Fruit fly (Drosophila melanogaster) whole organism, prepupa: ENCODE results near the gene eIF3e.

ENCODE experiments used
- Blimp-1 ChIP-seq: fragments of 200-800 bp; sonication (Bioruptor generic); optimal IDR thresholded peaks from 3 replicates; lab custom pipeline; 2017; ENCODE audit warnings: missing biosample characterization, missing genetic modification characterization, mild to moderate bottlenecking, moderate library complexity, missing genetic modification reagents
- CG10631 ChIP-seq: fragments of 200-800 bp; sonication (Bioruptor generic); optimal IDR thresholded peaks from 2 replicates; lab custom pipeline; 2016; ENCODE audit warnings: missing biosample characterization, missing genetic modification characterization
- CG11294 ChIP-seq: fragments of 200-800 bp; sonication (Bioruptor generic); IDR thresholded peaks from 2 replicates; pipeline ENCODE4 v1.3.6; 2022; ENCODE audit warnings: missing biosample characterization, missing genetic modification characterization
- CG15336 ChIP-seq: fragments of 200-800 bp; sonication (Bioruptor generic); IDR thresholded peaks from 2 replicates; pipeline ENCODE4 v1.3.6; 2022; ENCODE audit warnings: missing biosample characterization, missing genetic modification characterization
- CG1621 ChIP-seq: fragments of 200-800 bp; sonication (Bioruptor generic); optimal IDR thresholded peaks from 3 replicates; lab custom pipeline; 2018; ENCODE audit warnings: missing biosample characterization, mild to moderate bottlenecking, missing genetic modification characterization
- CG16779 ChIP-seq: fragments of 200-800 bp; sonication (Bioruptor generic); optimal IDR thresholded peaks from 3 replicates; lab custom pipeline; 2017; ENCODE audit warnings: missing biosample characterization, mild to moderate bottlenecking, missing genetic modification characterization
- CG31627 ChIP-seq: fragments of 200-800 bp; sonication (Bioruptor generic); optimal IDR thresholded peaks from 3 replicates; lab custom pipeline; 2016; ENCODE audit warnings: missing biosample characterization, missing genetic modification characterization
- CG32006 ChIP-seq: fragments of 200-800 bp; sonication (Bioruptor generic); optimal IDR thresholded peaks from 3 replicates; lab custom pipeline; 2017; ENCODE audit warnings: missing biosample characterization, mild to moderate bottlenecking, missing genetic modification characterization
- CG34406 ChIP-seq: fragments of 200-800 bp; sonication (Bioruptor generic); optimal IDR thresholded peaks from 3 replicates; lab custom pipeline; 2016; ENCODE audit warnings: missing biosample characterization, missing genetic modification characterization
- CG3919 ChIP-seq: fragments of 200-800 bp; sonication (Bioruptor generic); optimal IDR thresholded peaks from 3 replicates; lab custom pipeline; 2016; ENCODE audit warnings: missing biosample characterization, missing genetic modification characterization
- CG4318 ChIP-seq: fragments of 200-800 bp; sonication (Bioruptor generic); optimal IDR thresholded peaks from 3 replicates; lab custom pipeline; 2017; ENCODE audit warnings: missing biosample characterization, mild to moderate bottlenecking, missing genetic modification characterization
- CG6163 ChIP-seq: fragments of 200-800 bp; sonication (Bioruptor generic); IDR thresholded peaks from 3 replicates; pipeline ENCODE4 v1.3.6; 2022; ENCODE audit warnings: missing biosample characterization, missing genetic modification characterization
- CG6276 ChIP-seq: fragments of 200-800 bp; sonication (Bioruptor generic); optimal IDR thresholded peaks from 2 replicates; lab custom pipeline; 2017; ENCODE audit warnings: missing biosample characterization, mild to moderate bottlenecking, missing genetic modification characterization
- CG6792 ChIP-seq: fragments of 200-800 bp; sonication (Bioruptor generic); optimal IDR thresholded peaks from 3 replicates; lab custom pipeline; 2016; ENCODE audit warnings: missing biosample characterization, missing genetic modification characterization
- CG6808 ChIP-seq: fragments of 200-800 bp; sonication (Bioruptor generic); optimal IDR thresholded peaks from 3 replicates; lab custom pipeline; 2017; ENCODE audit warnings: missing biosample characterization, missing genetic modification characterization, mild to moderate bottlenecking, moderate library complexity, missing genetic modification reagents
- CG6854 ChIP-seq: fragments of 200-800 bp; sonication (Bioruptor generic); optimal IDR thresholded peaks from 2 replicates; lab custom pipeline; 2017; ENCODE audit warnings: missing biosample characterization, mild to moderate bottlenecking, missing genetic modification characterization
- CG7368 ChIP-seq: fragments of 200-800 bp; sonication (Bioruptor generic); optimal IDR thresholded peaks from 3 replicates; lab custom pipeline; 2016; ENCODE audit warnings: missing biosample characterization, missing genetic modification characterization
- CG8119 ChIP-seq: fragments of 200-800 bp; sonication (Bioruptor generic); IDR thresholded peaks from 3 replicates; pipeline ENCODE4 v1.3.6; 2022; ENCODE audit warnings: missing biosample characterization, missing genetic modification characterization
- CG8319 ChIP-seq: fragments of 200-800 bp; sonication (Bioruptor generic); optimal IDR thresholded peaks from 3 replicates; lab custom pipeline; 2016; ENCODE audit warnings: missing biosample characterization, missing genetic modification characterization
- CG9139 ChIP-seq: fragments of 200-800 bp; sonication (Bioruptor generic); optimal IDR thresholded peaks from 3 replicates; lab custom pipeline; 2017; ENCODE audit warnings: missing biosample characterization, mild to moderate bottlenecking, missing genetic modification characterization
- Eip78C ChIP-seq: fragments of 200-800 bp; sonication (Bioruptor generic); peaks from one replicate; lab custom pipeline; 2016; ENCODE audit warnings: missing biosample characterization, missing genetic modification characterization
- Ets21C ChIP-seq: fragments of 200-800 bp; sonication (Bioruptor generic); optimal IDR thresholded peaks from 3 replicates; lab custom pipeline; 2016; ENCODE audit warnings: missing biosample characterization, missing genetic modification characterization
- Ets96B ChIP-seq: fragments of 200-800 bp; optimal IDR thresholded peaks from 2 replicates; lab custom pipeline; 2019; ENCODE audit warnings: missing biosample characterization, mild to moderate bottlenecking, missing genetic modification characterization, moderate library complexity
- Gug ChIP-seq: fragments of 200-800 bp; sonication (Bioruptor generic); IDR thresholded peaks from 2 replicates; pipeline ENCODE4 v1.3.6; 2022; ENCODE audit warnings: missing biosample characterization, missing genetic modification characterization
- Hr38 ChIP-seq: sonication (Bioruptor generic); optimal IDR thresholded peaks from 2 replicates; lab custom pipeline; 2016; ENCODE audit warnings: missing biosample characterization, missing genetic modification characterization
- Hr39 ChIP-seq: fragments of 200-800 bp; sonication (Bioruptor generic); optimal IDR thresholded peaks from 2 replicates; lab custom pipeline; 2016; ENCODE audit warnings: missing biosample characterization, missing genetic modification characterization
- Lpt ChIP-seq: fragments of 200-800 bp; sonication (Bioruptor generic); optimal IDR thresholded peaks from 3 replicates; lab custom pipeline; 2016; ENCODE audit warnings: missing biosample characterization, missing genetic modification characterization
- OdsH ChIP-seq: fragments of 200-800 bp; sonication (Bioruptor generic); optimal IDR thresholded peaks from 3 replicates; lab custom pipeline; 2016; ENCODE audit warnings: missing biosample characterization, missing genetic modification characterization
- Smox ChIP-seq: fragments of 200-800 bp; sonication (Bioruptor generic); optimal IDR thresholded peaks from 3 replicates; lab custom pipeline; 2016; ENCODE audit warnings: missing biosample characterization, missing genetic modification characterization
- Sox102F ChIP-seq: fragments of 200-800 bp; sonication (Bioruptor generic); optimal IDR thresholded peaks from 2 replicates; lab custom pipeline; 2016; ENCODE audit warnings: missing biosample characterization, mild to moderate bottlenecking, missing genetic modification characterization
- Sox14 ChIP-seq: fragments of 200-800 bp; sonication (Bioruptor generic); optimal IDR thresholded peaks from 3 replicates; lab custom pipeline; 2016; ENCODE audit warnings: missing biosample characterization, missing genetic modification characterization
- Sox15 ChIP-seq: fragments of 200-800 bp; sonication (Bioruptor generic); optimal IDR thresholded peaks from 3 replicates; lab custom pipeline; 2016; ENCODE audit warnings: missing biosample characterization, missing genetic modification characterization
- cyc ChIP-seq: fragments of 200-800 bp; sonication (Bioruptor generic); optimal IDR thresholded peaks from 3 replicates; lab custom pipeline; 2016; ENCODE audit warnings: missing biosample characterization, missing genetic modification characterization
- dac ChIP-seq: fragments of 200-800 bp; sonication (Bioruptor generic); optimal IDR thresholded peaks from 2 replicates; lab custom pipeline; 2017; ENCODE audit warnings: missing biosample characterization, mild to moderate bottlenecking, missing genetic modification characterization
- dsx ChIP-seq: fragments of 200-800 bp; optimal IDR thresholded peaks from 3 replicates; lab custom pipeline; 2019; ENCODE audit warnings: missing biosample characterization, mild to moderate bottlenecking, missing genetic modification characterization, moderate library complexity; ENCODE audit not compliant: poor library complexity, severe bottlenecking
- eg ChIP-seq: fragments of 200-800 bp; sonication (Bioruptor generic); IDR thresholded peaks from 3 replicates; pipeline ENCODE4 v1.3.6; 2022; ENCODE audit warnings: missing biosample characterization, missing genetic modification characterization
- esn ChIP-seq: fragments of 200-800 bp; sonication (Bioruptor generic); optimal IDR thresholded peaks from 2 replicates; lab custom pipeline; 2016; ENCODE audit warnings: missing biosample characterization, mild to moderate bottlenecking, missing genetic modification characterization, moderate library complexity
- fd59A ChIP-seq: fragments of 200-800 bp; sonication (Bioruptor generic); optimal IDR thresholded peaks from 2 replicates; lab custom pipeline; 2017; ENCODE audit warnings: missing biosample characterization, mild to moderate bottlenecking, missing genetic modification characterization, missing genetic modification reagents
- fkh ChIP-seq: fragments of 200-800 bp; sonication (Bioruptor generic); optimal IDR thresholded peaks from 3 replicates; lab custom pipeline; 2017; ENCODE audit warnings: missing biosample characterization, mild to moderate bottlenecking, missing genetic modification characterization, moderate library complexity
- net ChIP-seq: fragments of 200-800 bp; sonication (Bioruptor generic); optimal IDR thresholded peaks from 3 replicates; lab custom pipeline; 2016; ENCODE audit warnings: missing biosample characterization, missing genetic modification characterization
- salr ChIP-seq, 2 experiments: fragments of 200-800 bp; sonication (Bioruptor generic); optimal IDR thresholded peaks; 3 replicates each; lab custom pipeline; 2016 to 2018; ENCODE audit warnings: missing biosample characterization in 2 of 2, missing genetic modification characterization in 2 of 2, mild to moderate bottlenecking in 1 of 2
- ss ChIP-seq, 2 experiments: fragments of 200-800 bp; sonication (Bioruptor generic); optimal IDR thresholded peaks; 2 replicates in 1 of 2; 3 replicates in 1 of 2; lab custom pipeline; 2017 to 2018; ENCODE audit warnings: mild to moderate bottlenecking in 2 of 2, missing biosample characterization in 2 of 2, missing genetic modification characterization in 2 of 2, moderate library complexity in 1 of 2
- vri ChIP-seq: fragments of 200-800 bp; sonication (Bioruptor generic); optimal IDR thresholded peaks from 3 replicates; lab custom pipeline; 2016; ENCODE audit warnings: missing biosample characterization, mild to moderate bottlenecking, missing genetic modification characterization

The eIF3e gene

DNA sequence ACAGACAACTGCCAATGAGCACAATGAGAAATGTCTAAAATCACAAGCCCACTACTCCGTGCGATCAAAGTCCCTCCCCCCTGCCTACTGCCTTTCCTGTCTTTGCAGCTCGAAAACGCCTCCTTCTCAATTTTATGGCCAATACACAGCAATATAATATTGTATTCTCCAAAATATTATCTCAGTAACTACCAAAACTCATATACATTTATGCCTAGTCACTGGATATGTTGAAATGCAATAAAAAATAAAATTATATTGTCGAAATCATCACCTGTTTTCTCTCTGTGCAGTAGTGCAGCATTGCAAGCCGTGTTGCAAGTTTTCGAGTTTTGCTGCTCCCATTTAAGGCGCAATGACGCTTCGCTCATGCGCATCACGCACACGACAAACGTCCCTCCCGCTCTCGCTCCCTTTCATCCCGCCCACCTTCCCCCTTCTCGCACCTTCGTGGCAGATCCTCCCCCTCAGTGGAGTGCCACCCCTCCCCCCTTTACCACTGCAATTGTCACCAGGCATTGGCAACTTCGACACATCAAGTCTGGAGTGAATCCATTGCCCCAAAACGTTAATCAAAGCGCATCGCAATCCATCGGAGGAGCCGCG lies 28.1 kb downstream of the eIF3e start (continued):
- TF ChIP-seq ss (GFP tag; optimal IDR thresholded peaks at IDR 0.05; lab: Kevin White, UChicago) (peak; percentile 93 to 96), fkh (GFP tag; lab: Kevin White, UChicago) (no peak), CG9139 (GFP tag; lab: Kevin White, UChicago) (peak; percentile 89), eg (GFP tag; lab: Robert Waterston, UW) (peak; percentile 83), CG6808 (GFP tag; lab: Kevin White, UChicago) (peak; percentile 94), CG11294 (peak; percentile 46), dac (GFP tag; lab: Kevin White, UChicago) (peak; percentile 65), Blimp-1 (GFP tag; lab: Kevin White, UChicago) (peak; percentile 53), cyc (peak; percentile 80), esn (GFP tag; lab: Kevin White, UChicago) (peak; percentile 82), Ets21C (GFP tag; lab: Kevin White, UChicago) (peak; percentile 53), CG6276 (GFP tag; lab: Kevin White, UChicago) (peak; percentile 77)

DNA sequence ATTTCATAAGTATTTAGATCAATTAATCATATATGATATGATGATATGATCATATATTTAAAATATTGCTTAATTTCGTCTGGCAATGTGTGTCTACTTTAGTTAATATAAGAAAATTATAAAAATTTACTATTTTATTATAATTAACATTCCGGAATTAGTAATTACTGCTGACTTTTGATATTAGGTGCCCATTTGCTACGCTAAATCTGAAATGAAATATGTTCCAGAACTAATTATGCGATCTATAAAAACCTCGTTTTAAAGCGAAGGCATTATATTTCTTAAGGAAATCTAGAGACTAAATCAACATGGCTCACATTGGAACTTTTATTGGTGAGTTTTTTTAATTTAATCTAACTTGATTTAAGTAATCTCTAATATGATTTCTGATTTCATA lies 31.6 kb downstream of the eIF3e start, which contains the start of gene CG42852:
CG42852 (plus strand) TSS at position 301 of the 400 bp plus-strand sequence.
- TF ChIP-seq CG6163 (GFP tag; lab: Robert Waterston, UW): no peak
- TF ChIP-seq CG6854: no peak
- TF ChIP-seq CG7368: no peak

DNA sequence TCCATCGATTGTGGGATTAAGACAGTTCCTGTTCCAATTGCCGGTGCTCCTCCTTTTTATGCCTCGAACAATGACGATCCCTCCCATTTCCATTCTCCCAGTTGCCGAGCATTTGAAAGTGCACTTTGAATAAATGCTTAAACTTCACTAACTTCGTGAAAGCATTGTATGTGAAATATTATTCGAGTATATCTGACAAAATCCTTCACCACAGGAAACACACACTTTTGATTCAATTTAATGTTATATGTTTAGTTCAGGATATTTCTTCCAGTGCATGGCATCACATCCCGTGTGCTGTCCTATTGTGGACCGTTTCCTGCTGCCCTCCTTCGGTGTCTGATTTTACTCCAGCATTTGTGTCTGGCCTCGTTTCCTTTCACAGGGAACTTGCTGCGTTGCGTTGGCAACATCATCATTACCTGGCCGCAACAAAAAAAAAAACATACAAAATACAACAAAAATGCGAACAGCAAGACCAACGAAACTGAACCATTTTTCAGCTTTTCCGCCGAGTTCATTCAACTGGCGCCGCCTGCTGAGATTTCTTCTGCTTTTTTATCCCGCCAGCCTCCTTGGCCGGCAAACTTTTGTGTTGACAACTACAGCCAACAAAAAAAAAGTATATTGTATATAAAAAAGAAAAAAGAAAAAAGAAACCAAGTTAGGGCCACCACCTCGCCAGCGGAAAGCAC lies 34.2 kb downstream of the eIF3e start:
- peak; percentile 56 for TF ChIP-seq CG6792
- peak; percentile 82 for TF ChIP-seq CG15336 (GFP tag; lab: Robert Waterston, UW)
- peak; percentile 74 for TF ChIP-seq CG8119 (GFP tag; lab: Robert Waterston, UW)
- TF ChIP-seq Eip78C (GFP tag; lab: Kevin White, UChicago): peak; percentile 91
- no peak for TF ChIP-seq Blimp-1 (GFP tag; lab: Kevin White, UChicago)
- peak; percentile 27 for TF ChIP-seq dsx (GFP tag; lab: Kevin White, UChicago)
- peak; percentile 14 for TF ChIP-seq Sox102F (GFP tag; lab: Kevin White, UChicago)
- no peak for TF ChIP-seq vri
- peak; percentile 34 to 64 for TF ChIP-seq ss (GFP tag; optimal IDR thresholded peaks at IDR 0.05; lab: Kevin White, UChicago)
- peak; percentile 81 for TF ChIP-seq eg (GFP tag; lab: Robert Waterston, UW)
- peak; percentile 57 for TF ChIP-seq net (GFP tag; lab: Kevin White, UChicago)
- TF ChIP-seq CG8319 (GFP tag; lab: Kevin White, UChicago): peak; percentile 5
- peak; percentile 64 to 69 for TF ChIP-seq salr (GFP tag; optimal IDR thresholded peaks at IDR 0.05; lab: Kevin White, UChicago)
- peak; percentile 38 for TF ChIP-seq CG31627
- peak; percentile 46 for TF ChIP-seq cyc
- TF ChIP-seq OdsH: peak; percentile 66
- peak; percentile 84 for TF ChIP-seq CG3919
- peak; percentile 20 for TF ChIP-seq Hr39 (GFP tag; lab: Kevin White, UChicago)
- peak; percentile 77 for TF ChIP-seq Lpt (GFP tag; lab: Kevin White, UChicago)
- TF ChIP-seq CG1621 (tag; lab: Kevin White, UChicago): peak; percentile 60
- peak; percentile 36 for TF ChIP-seq CG9139 (GFP tag; lab: Kevin White, UChicago)
- peak; percentile 57 for TF ChIP-seq fd59A (GFP tag; lab: Kevin White, UChicago)
- peak; percentile 69 for TF ChIP-seq Ets96B
- peak; percentile 81 for TF ChIP-seq CG10631 (GFP tag; lab: Kevin White, UChicago)
- peak; percentile 36 for TF ChIP-seq esn (GFP tag; lab: Kevin White, UChicago)
- TF ChIP-seq CG6276 (GFP tag; lab: Kevin White, UChicago): peak; percentile 80
- peak; percentile 75 for TF ChIP-seq CG32006 (GFP tag; lab: Kevin White, UChicago)
- peak; percentile 38 for TF ChIP-seq CG34406 (GFP tag; lab: Kevin White, UChicago)
- peak; percentile 2 for TF ChIP-seq Ets21C (GFP tag; lab: Kevin White, UChicago)
- TF ChIP-seq CG16779: peak; percentile 67
- TF ChIP-seq Sox14 (GFP tag; lab: Kevin White, UChicago): peak; percentile 79
- peak; percentile 50 for TF ChIP-seq CG4318 (GFP tag; lab: Kevin White, UChicago)
- TF ChIP-seq Sox15 (GFP tag; lab: Kevin White, UChicago): no peak
- no peak for TF ChIP-seq CG6854
- TF ChIP-seq CG6808 (GFP tag; lab: Kevin White, UChicago): peak; percentile 62
- TF ChIP-seq CG6163 (GFP tag; lab: Robert Waterston, UW): peak; percentile 92
- TF ChIP-seq Gug (GFP tag; lab: Robert Waterston, UW): peak; percentile 35; the same call in 1 of the 2 replicates
- no peak for TF ChIP-seq Hr38
- TF ChIP-seq Smox (GFP tag; lab: Kevin White, UChicago): peak; percentile 18
